Fruit fly (Drosophila melanogaster) Kc167 (cell line): ENCODE results near the gene CG10587.

Experiments used
- Sin3A ChIP-seq: fragments of >200 bp; optimal IDR thresholded peaks from 2 replicates; lab custom pipeline; 2018; ENCODE audit warnings: missing external identifiers
- h ChIP-seq: fragments of >200 bp; optimal IDR thresholded peaks from 3 replicates; lab custom pipeline; 2018; ENCODE audit warnings: missing external identifiers
- insv ChIP-seq: fragments of >200 bp; optimal IDR thresholded peaks from 3 replicates; lab custom pipeline; 2018; ENCODE audit warnings: missing external identifiers
- psq ChIP-seq: fragments of >200 bp; optimal IDR thresholded peaks from 2 replicates; lab custom pipeline; 2017; ENCODE audit warnings: missing external identifiers
- ttk ChIP-seq: sonication (Bioruptor generic); optimal IDR thresholded peaks from 2 replicates; lab custom pipeline; 2017; ENCODE audit warnings: missing external identifiers

- no peak for TF ChIP-seq psq (lab: Kevin White, UChicago)
- no peak for TF ChIP-seq h (lab: Kevin White, UChicago)
- TF ChIP-seq insv (lab: Kevin White, UChicago): no peak
- TF ChIP-seq ttk (lab: Kevin White, UChicago): no peak
- no peak for TF ChIP-seq Sin3A (lab: Kevin White, UChicago)
Measured at dm6 chr3L:20927526-20927925, 34.8 kb downstream of the CG10587 start, which contains the start of gene CG10589.
